Fruit fly (Drosophila melanogaster): ENCODE data around the gene PIG-Wb.

PIG-Wb gene

DNA sequence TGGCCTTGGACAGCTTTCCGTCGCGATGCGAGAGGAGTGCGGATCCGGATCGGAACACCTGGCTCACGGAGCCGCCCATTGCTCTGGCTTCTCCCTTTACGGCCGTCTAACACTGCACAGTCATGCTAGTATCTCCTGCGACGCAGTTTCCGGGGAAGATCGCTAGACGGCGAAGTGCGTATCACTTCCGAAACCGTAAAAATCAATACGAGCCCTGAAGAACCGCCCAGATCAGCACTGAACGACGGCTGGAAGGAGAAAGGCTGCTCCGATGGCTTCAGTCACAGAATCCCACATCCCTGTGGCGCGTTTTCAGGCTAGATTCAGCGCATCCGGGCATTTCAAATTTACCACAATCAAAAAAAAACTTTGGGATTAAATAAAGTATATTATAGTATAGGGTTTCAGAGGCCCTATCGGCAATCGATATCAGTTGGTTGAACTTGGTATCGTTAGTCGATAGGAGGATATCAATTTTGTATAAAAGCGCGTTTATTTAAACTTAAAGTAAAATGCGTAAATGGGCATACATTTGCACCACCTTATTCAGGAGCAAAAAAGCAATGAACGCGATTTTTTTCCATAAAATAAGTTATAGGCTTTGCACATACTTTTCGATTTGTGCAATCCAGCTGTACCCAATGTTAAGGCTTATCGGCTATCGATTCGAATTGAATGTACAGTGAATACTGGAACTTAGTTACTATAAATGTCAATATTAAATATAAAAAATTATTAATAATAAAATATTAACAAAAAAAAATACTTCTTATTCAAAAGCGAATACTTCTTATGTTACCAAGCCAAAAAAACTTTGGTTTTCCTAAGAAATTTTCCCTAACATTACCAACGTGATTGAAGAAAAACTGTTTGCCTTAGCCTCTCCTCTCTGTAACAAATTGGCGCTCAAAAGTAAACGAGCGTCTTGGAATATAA, 37.1 kb upstream of the PIG-Wb start, which contains the start of the genes CG13933 and PolD2 (continued):
- TF ChIP-seq CG9139 (GFP tag; optimal IDR thresholded peaks at IDR 0.05) (no peak), esn (GFP tag; optimal IDR thresholded peaks at IDR 0.05) (peak; percentile 96), CG32006 (GFP tag; optimal IDR thresholded peaks at IDR 0.05) (peak; percentile 98), CG3919 (GFP tag; optimal IDR thresholded peaks at IDR 0.05) (no peak), Hr4 (GFP tag; optimal IDR thresholded peaks at IDR 0.05) (peak; percentile 96), dac (GFP tag; optimal IDR thresholded peaks at IDR 0.05) (no peak), achi (GFP tag; optimal IDR thresholded peaks at IDR 0.05) (peak; percentile 92), CG8632 (GFP tag; optimal IDR thresholded peaks at IDR 0.05) (peak; percentile 99), CG1621 (tag; optimal IDR thresholded peaks at IDR 0.05) (no peak), topi (GFP tag; optimal IDR thresholded peaks at IDR 0.05) (peak; percentile 90), CG31627 (GFP tag; optimal IDR thresholded peaks at IDR 0.05) (peak; percentile 93), CG34406 (GFP tag; optimal IDR thresholded peaks at IDR 0.05) (peak; percentile 99), Eip75B (GFP tag; optimal IDR thresholded peaks at IDR 0.05) (no peak), pdm3 (GFP tag; optimal IDR thresholded peaks at IDR 0.05) (peak; percentile 93), Lpt (GFP tag; optimal IDR thresholded peaks at IDR 0.05) (peak; percentile 96), Sox15 (GFP tag; optimal IDR thresholded peaks at IDR 0.05) (peak; percentile 93), fd85E (GFP tag; optimal IDR thresholded peaks at IDR 0.05) (peak; percentile 55), OdsH (GFP tag; optimal IDR thresholded peaks at IDR 0.05) (peak; percentile 99), Gug (GFP tag; IDR thresholded peaks at IDR 0.05) (peak; percentile 84), ss (GFP tag; optimal IDR thresholded peaks at IDR 0.05) (peak in 1 of 2 experiments; percentile 97)

DNA sequence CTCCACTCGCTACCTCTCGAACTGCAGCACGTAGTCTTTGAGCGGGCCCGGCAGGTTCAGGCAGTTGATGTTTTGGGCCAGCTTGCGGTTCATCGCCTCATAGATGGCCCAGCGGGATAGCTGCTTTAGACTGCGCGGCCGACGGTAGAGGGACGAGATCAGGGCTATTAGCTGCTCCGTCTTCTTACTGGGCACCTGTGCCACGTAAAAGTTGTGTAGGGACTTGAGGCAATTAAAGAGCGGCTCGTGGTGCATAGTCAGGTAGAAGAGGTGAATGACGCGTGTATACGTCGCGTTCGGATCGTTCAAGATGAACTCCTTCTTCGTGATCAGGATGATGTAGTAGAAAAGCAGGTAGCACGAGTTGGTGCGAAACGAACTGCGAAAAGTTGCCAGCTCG, 34.7 kb upstream of the PIG-Wb start:
- TF ChIP-seq Sox15 (GFP tag; optimal IDR thresholded peaks at IDR 0.05), result no peak
- no peak for TF ChIP-seq CG6808 (GFP tag; optimal IDR thresholded peaks at IDR 0.05)
- TF ChIP-seq CG16779 (tag; optimal IDR thresholded peaks at IDR 0.05), result no peak
- TF ChIP-seq CG10669 (GFP tag; optimal IDR thresholded peaks at IDR 0.05), result no peak
- no peak for TF ChIP-seq Met (GFP tag; optimal IDR thresholded peaks at IDR 0.05)

DNA sequence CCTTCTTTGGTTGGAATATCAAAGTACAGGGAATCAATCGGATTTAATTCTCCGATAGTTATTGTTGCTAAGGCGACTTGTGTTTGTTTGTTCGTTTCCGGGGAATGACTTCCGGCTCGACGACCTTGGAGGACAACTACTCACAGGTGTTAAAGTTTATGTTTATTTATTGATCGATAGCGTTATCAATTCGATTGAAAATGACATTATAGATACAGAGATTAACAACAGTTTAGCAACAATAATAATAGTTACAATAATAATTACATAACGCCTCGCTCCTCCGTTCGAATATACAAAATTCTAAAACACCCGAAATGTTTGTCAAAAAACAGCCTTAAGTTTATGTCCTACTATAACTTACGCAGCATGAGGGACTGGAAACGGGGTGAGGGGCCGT, 33.8 kb upstream of the PIG-Wb start, which contains the start of gene Dhc62B:
Gene Dhc62B, minus strand, starts transcription at position 101 of the 400 bp plus-strand sequence.
- TF ChIP-seq svp (GFP tag) (peak; percentile 9), esn (GFP tag; optimal IDR thresholded peaks at IDR 0.05) (no peak)

DNA sequence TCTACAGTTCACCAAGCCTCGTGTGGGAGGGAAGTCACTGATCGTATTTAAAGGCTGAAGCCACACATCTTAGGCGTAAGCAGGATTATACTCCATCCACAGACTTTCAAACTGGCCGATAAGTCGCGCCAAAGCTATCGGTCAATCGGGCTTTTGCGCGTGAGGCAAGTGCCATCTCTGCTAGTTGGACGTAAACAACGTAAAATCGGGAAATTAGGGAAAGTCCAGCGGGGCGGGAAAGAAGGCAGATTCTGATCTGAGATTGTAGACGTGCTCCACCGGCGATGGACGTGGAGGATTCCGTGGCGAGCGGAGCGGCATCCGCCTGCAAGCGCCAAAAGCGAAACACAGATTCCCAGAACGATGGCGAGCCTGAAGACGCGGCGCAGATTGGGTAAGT, 18.2 kb upstream of the PIG-Wb start, which contains the start of gene CG8001:
Gene CG8001, plus strand, starts transcription at position 17 of the 400 bp plus-strand sequence.
- TF ChIP-seq Eip78C (GFP tag) (no peak), CG1621 (tag; optimal IDR thresholded peaks at IDR 0.05) (peak; percentile 68)

DNA sequence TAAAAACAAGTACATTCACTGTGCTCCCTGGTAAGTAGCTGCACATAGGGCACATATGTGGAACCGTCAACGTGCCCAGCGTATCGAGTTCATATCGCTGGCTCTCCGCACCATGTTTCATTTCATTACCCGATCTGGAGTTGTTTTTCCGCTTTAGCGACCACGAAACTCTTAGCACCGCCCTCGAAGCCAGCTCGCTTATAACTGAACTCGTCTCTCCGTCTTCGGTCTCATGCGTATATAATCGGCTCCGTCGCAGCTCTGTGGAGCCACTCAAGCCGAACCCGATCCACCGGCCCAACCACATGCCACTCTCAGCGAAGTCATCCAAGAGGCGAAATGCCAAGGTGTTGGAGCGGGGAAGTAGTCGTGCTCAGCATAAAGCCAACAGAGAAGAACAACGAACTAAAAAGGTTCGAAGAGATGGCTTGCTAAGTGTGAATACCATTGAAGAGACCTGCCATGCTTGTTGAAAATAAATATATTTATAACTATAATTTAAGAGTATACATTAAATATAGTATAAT, 17.6 kb upstream of the PIG-Wb start, which contains the start of gene Cht2:
Gene Cht2, minus strand, starts transcription at position 477 of the 527 bp plus-strand sequence.
- TF ChIP-seq eg (GFP tag; IDR thresholded peaks at IDR 0.05) (peak; percentile 67; the same call in 1 of the 3 replicates), CG15336 (GFP tag; IDR thresholded peaks at IDR 0.05) (peak; percentile 54; the same call in 1 of the 2 replicates), CG11902 (GFP tag; optimal IDR thresholded peaks at IDR 0.05) (no peak), Sox102F (GFP tag; optimal IDR thresholded peaks at IDR 0.05) (peak; percentile 32), Eip93F (GFP tag; optimal IDR thresholded peaks at IDR 0.05) (peak; percentile 1), ss (GFP tag; optimal IDR thresholded peaks at IDR 0.05) (peak; percentile 42 to 61), CG8119 (GFP tag; IDR thresholded peaks at IDR 0.05) (peak; percentile 53; the same call in 2 of the 3 replicates), lz (GFP tag; optimal IDR thresholded peaks at IDR 0.05) (no peak), CG6854 (GFP tag; optimal IDR thresholded peaks at IDR 0.05) (peak; percentile 50), Lpt (GFP tag; optimal IDR thresholded peaks at IDR 0.05) (peak; percentile 69), CG6163 (GFP tag; IDR thresholded peaks at IDR 0.05) (peak; percentile 68), Eip78C (GFP tag) (peak; percentile 62), CG10669 (GFP tag; optimal IDR thresholded peaks at IDR 0.05) (no peak), topi (GFP tag; optimal IDR thresholded peaks at IDR 0.05) (no peak), dsx (GFP tag; optimal IDR thresholded peaks at IDR 0.05; ENCODE audit: poor library complexity, severe bottlenecking) (peak; percentile 63), CG6808 (GFP tag; optimal IDR thresholded peaks at IDR 0.05) (peak; percentile 25), CG9139 (GFP tag; optimal IDR thresholded peaks at IDR 0.05) (peak; percentile 49), pdm3 (GFP tag; optimal IDR thresholded peaks at IDR 0.05) (no peak), CG1621 (tag; optimal IDR thresholded peaks at IDR 0.05) (peak; percentile 41)
